Fruit fly (Drosophila melanogaster) whole organism, embryonic: Measurements from ENCODE around the gene CG14442.
A peak's percentile ranks its signal among the peaks of the same experiment; 100 is the strongest.

ENCODE experiments used
- Atf3 ChIP-seq: fragments of 200-800 bp; sonication (Bioruptor generic); optimal IDR thresholded peaks from 3 replicates; lab custom pipeline; 2016; ENCODE audit warnings: missing biosample characterization, missing genetic modification characterization
- Awh ChIP-seq: fragments of 200-800 bp; sonication (Bioruptor generic); IDR thresholded peaks from 2 replicates; pipeline ENCODE4, ENCODE4 v1.3.6; 2022; ENCODE audit warnings: missing biosample characterization, missing genetic modification characterization
- B-H1 ChIP-seq: fragments of 200-800 bp; sonication (Bioruptor generic); IDR thresholded peaks from 3 replicates; pipeline ENCODE4 v1.3.6; 2022; ENCODE audit warnings: missing biosample characterization, missing genetic modification characterization
- B-H2 ChIP-seq: fragments of 200-800 bp; sonication (Bioruptor generic); optimal IDR thresholded peaks from 2 replicates; lab custom pipeline; 2018; ENCODE audit warnings: missing biosample characterization, mild to moderate bottlenecking, missing genetic modification characterization
- CG11247 ChIP-seq: fragments of 200-800 bp; sonication (Bioruptor generic); IDR thresholded peaks from 2 replicates; pipeline ENCODE4 v1.3.6; 2022; ENCODE audit warnings: missing biosample characterization, missing genetic modification characterization
- CG13287 ChIP-seq: fragments of 200-800 bp; sonication (Bioruptor generic); IDR thresholded peaks from 2 replicates; pipeline ENCODE4 v1.3.6; 2022; ENCODE audit warnings: missing biosample characterization, missing genetic modification characterization; ENCODE audit not compliant: partially characterized antibody
- CG13894 ChIP-seq: fragments of 200-800 bp; sonication (Bioruptor generic); optimal IDR thresholded peaks from 3 replicates; lab custom pipeline; 2018; ENCODE audit warnings: missing biosample characterization, mild to moderate bottlenecking, missing genetic modification characterization, moderate library complexity
- CG17328 ChIP-seq: fragments of 200-800 bp; sonication (Bioruptor generic); IDR thresholded peaks from 2 replicates; pipeline ENCODE4 v1.3.6; 2022; ENCODE audit warnings: missing biosample characterization, missing genetic modification characterization
- CG17829 ChIP-seq: fragments of 200-800 bp; optimal IDR thresholded peaks from 2 replicates; lab custom pipeline; 2019; ENCODE audit warnings: missing biosample characterization, mild to moderate bottlenecking, missing genetic modification characterization, moderate library complexity
- CG2116 ChIP-seq: fragments of 200-800 bp; sonication (Bioruptor generic); optimal IDR thresholded peaks from 3 replicates; lab custom pipeline; 2018; ENCODE audit warnings: missing biosample characterization, mild to moderate bottlenecking, missing genetic modification characterization
- CG2199 ChIP-seq: fragments of 200-800 bp; sonication (Bioruptor generic); IDR thresholded peaks from 3 replicates; pipeline ENCODE4 v1.3.6; 2022; ENCODE audit warnings: missing biosample characterization, missing genetic modification characterization
- CG32532 ChIP-seq: fragments of 200-800 bp; sonication (Bioruptor generic); IDR thresholded peaks from 2 replicates; pipeline ENCODE4 v1.3.6; 2022; ENCODE audit warnings: missing biosample characterization, missing genetic modification characterization
- CG3407 ChIP-seq: fragments of 200-800 bp; sonication (Bioruptor generic); optimal IDR thresholded peaks from 2 replicates; lab custom pipeline; 2018; ENCODE audit warnings: missing biosample characterization, mild to moderate bottlenecking, missing genetic modification characterization
- CG34422 ChIP-seq: fragments of 200-800 bp; sonication (Bioruptor generic); IDR thresholded peaks from 3 replicates; pipeline ENCODE4 v1.3.6; 2022; ENCODE audit warnings: missing biosample characterization, missing genetic modification characterization
- CG43689 ChIP-seq: fragments of 200-800 bp; sonication (Bioruptor generic); IDR thresholded peaks from 2 replicates; pipeline ENCODE4 v1.3.6; 2022; ENCODE audit warnings: missing biosample characterization, missing genetic modification characterization
- CG4854 ChIP-seq: fragments of 200-800 bp; sonication (Bioruptor generic); optimal IDR thresholded peaks from 2 replicates; lab custom pipeline; 2016; ENCODE audit warnings: missing biosample characterization, missing genetic modification characterization, inconsistent platforms
- CG6689 ChIP-seq: fragments of 200-800 bp; sonication (Bioruptor generic); IDR thresholded peaks from 2 replicates; pipeline ENCODE4 v1.3.6; 2022; ENCODE audit warnings: missing biosample characterization, missing genetic modification characterization
- CHES-1-like ChIP-seq: fragments of 200-800 bp; sonication (Bioruptor generic); optimal IDR thresholded peaks from 2 replicates; lab custom pipeline; 2016; ENCODE audit warnings: missing biosample characterization, missing genetic modification characterization
- Dek ChIP-seq: fragments of 200-800 bp; sonication (Bioruptor generic); optimal IDR thresholded peaks from 3 replicates; lab custom pipeline; 2019; ENCODE audit warnings: missing biosample characterization, mild to moderate bottlenecking, missing genetic modification characterization, moderate library complexity
- Doc2 ChIP-seq: fragments of 200-800 bp; sonication (Bioruptor generic); IDR thresholded peaks from 2 replicates; pipeline ENCODE4 v1.3.6; 2022; ENCODE audit warnings: missing biosample characterization, missing genetic modification characterization
- Doc3 ChIP-seq: fragments of 200-800 bp; sonication (Bioruptor generic); IDR thresholded peaks from 3 replicates; pipeline ENCODE4 v1.3.6; 2022; ENCODE audit warnings: missing biosample characterization, missing genetic modification characterization; ENCODE audit not compliant: partially characterized antibody
- Fer3 ChIP-seq: fragments of 200-800 bp; sonication (Bioruptor generic); optimal IDR thresholded peaks from 2 replicates; lab custom pipeline; 2018; ENCODE audit warnings: missing biosample characterization, mild to moderate bottlenecking, missing genetic modification characterization, moderate library complexity
- Gug ChIP-seq: fragments of 200-800 bp; sonication (Bioruptor generic); IDR thresholded peaks from 4 replicates; pipeline ENCODE4 v1.3.6; 2022; ENCODE audit warnings: missing biosample characterization, missing genetic modification characterization
- Hr39 ChIP-seq: fragments of >200 bp; optimal IDR thresholded peaks from 2 replicates; lab custom pipeline; 2017
- Nf-YA ChIP-seq: fragments of 200-800 bp; sonication (Bioruptor generic); IDR thresholded peaks from 2 replicates; pipeline ENCODE4 v1.3.6; 2022; ENCODE audit warnings: missing biosample characterization, missing genetic modification characterization
- Oaz ChIP-seq: fragments of 200-800 bp; sonication (Bioruptor generic); IDR thresholded peaks from 2 replicates; pipeline ENCODE4 v1.3.6; 2022; ENCODE audit warnings: missing biosample characterization, missing genetic modification characterization
- Oli ChIP-seq: fragments of 200-800 bp; sonication (Bioruptor generic); optimal IDR thresholded peaks from 2 replicates; lab custom pipeline; 2018; ENCODE audit warnings: missing biosample characterization, mild to moderate bottlenecking, missing genetic modification characterization, moderate library complexity
- Pdp1 ChIP-seq, 2 experiments: fragments of 200-800 bp; sonication (Bioruptor generic); optimal IDR thresholded peaks; 3 replicates each; lab custom pipeline; 2016; ENCODE audit warnings: missing biosample characterization in 2 of 2, missing genetic modification characterization in 2 of 2, mild to moderate bottlenecking in 1 of 2, moderate library complexity in 1 of 2
- Ptx1 ChIP-seq: fragments of 200-800 bp; sonication (Bioruptor generic); IDR thresholded peaks from 2 replicates; pipeline ENCODE4 v1.3.6; 2022; ENCODE audit warnings: missing biosample characterization, missing genetic modification characterization
- Rfx ChIP-seq: fragments of 200-800 bp; sonication (Bioruptor generic); IDR thresholded peaks from 2 replicates; pipeline ENCODE4 v1.3.6; 2022; ENCODE audit warnings: missing biosample characterization, missing genetic modification characterization
- Sry-δ ChIP-seq: fragments of 200-800 bp; sonication (Bioruptor generic); optimal IDR thresholded peaks from 2 replicates; lab custom pipeline; 2016; ENCODE audit warnings: missing biosample characterization, missing genetic modification characterization
- Taf1 ChIP-seq: fragments of 200-800 bp; sonication (Bioruptor generic); IDR thresholded peaks from 2 replicates; pipeline ENCODE4 v1.3.6; 2022; ENCODE audit warnings: missing biosample characterization, missing genetic modification characterization
- Xrp1 ChIP-seq: fragments of 200-800 bp; sonication (Bioruptor generic); IDR thresholded peaks from 2 replicates; pipeline ENCODE4 v1.3.6; 2022; ENCODE audit warnings: missing biosample characterization, missing genetic modification characterization
- ato ChIP-seq: fragments of 200-800 bp; sonication (Bioruptor generic); IDR thresholded peaks from 2 replicates; pipeline ENCODE4 v1.3.6; 2022; ENCODE audit warnings: missing biosample characterization, missing genetic modification characterization; ENCODE audit not compliant: partially characterized antibody
- cg ChIP-seq: fragments of 200-800 bp; sonication (Bioruptor generic); optimal IDR thresholded peaks from 3 replicates; lab custom pipeline; 2019; ENCODE audit warnings: missing biosample characterization, mild to moderate bottlenecking, missing genetic modification characterization, moderate library complexity
- chm ChIP-seq: fragments of 200-800 bp; sonication (Bioruptor generic); IDR thresholded peaks from 2 replicates; pipeline ENCODE4 v1.3.6; 2022; ENCODE audit warnings: missing biosample characterization, missing genetic modification characterization
- cwo ChIP-seq: fragments of 200-800 bp; sonication (Bioruptor generic); optimal IDR thresholded peaks from 3 replicates; lab custom pipeline; 2017; ENCODE audit warnings: missing biosample characterization, missing genetic modification characterization, mild to moderate bottlenecking, moderate library complexity, missing genetic modification reagents
- ftz-f1 ChIP-seq: fragments of 200-800 bp; sonication (Bioruptor generic); optimal IDR thresholded peaks from 2 replicates; lab custom pipeline; 2016; ENCODE audit warnings: missing biosample characterization, missing genetic modification characterization
- gcm2 ChIP-seq: fragments of 200-800 bp; sonication (Bioruptor generic); optimal IDR thresholded peaks from 2 replicates; lab custom pipeline; 2016; ENCODE audit warnings: missing biosample characterization, missing genetic modification characterization
- gem ChIP-seq: fragments of 200-800 bp; sonication (Bioruptor generic); optimal IDR thresholded peaks from 2 replicates; lab custom pipeline; 2019; ENCODE audit warnings: missing biosample characterization, mild to moderate bottlenecking, missing genetic modification characterization, moderate library complexity
- ham ChIP-seq: fragments of 200-800 bp; sonication (Bioruptor generic); IDR thresholded peaks from 2 replicates; pipeline ENCODE4 v1.3.6; 2022; ENCODE audit warnings: missing biosample characterization, missing genetic modification characterization
- lbe ChIP-seq: fragments of 200-800 bp; sonication (Bioruptor generic); optimal IDR thresholded peaks from 2 replicates; lab custom pipeline; 2016; ENCODE audit warnings: missing biosample characterization, mild to moderate bottlenecking, missing genetic modification characterization
- mirr ChIP-seq: fragments of 200-800 bp; sonication (Bioruptor generic); optimal IDR thresholded peaks from 3 replicates; lab custom pipeline; 2018; ENCODE audit warnings: missing biosample characterization, mild to moderate bottlenecking, missing genetic modification characterization
- onecut ChIP-seq: fragments of 200-800 bp; sonication (Bioruptor generic); IDR thresholded peaks from 2 replicates; pipeline ENCODE4 v1.3.6; 2022; ENCODE audit warnings: missing biosample characterization, missing genetic modification characterization
- pzg ChIP-seq: fragments of 200-800 bp; sonication (Bioruptor generic); optimal IDR thresholded peaks from 3 replicates; lab custom pipeline; 2018; ENCODE audit warnings: missing biosample characterization, mild to moderate bottlenecking, missing genetic modification characterization, moderate library complexity
- ro ChIP-seq: fragments of 200-800 bp; sonication (Bioruptor generic); IDR thresholded peaks from 2 replicates; pipeline ENCODE4 v1.3.6; 2022; ENCODE audit warnings: missing biosample characterization, missing genetic modification characterization
- sima ChIP-seq: fragments of 200-800 bp; sonication (Bioruptor generic); optimal IDR thresholded peaks from 2 replicates; lab custom pipeline; 2016; ENCODE audit warnings: missing biosample characterization, missing genetic modification characterization
- slbo ChIP-seq: fragments of 200-800 bp; sonication (Bioruptor generic); IDR thresholded peaks from 2 replicates; pipeline ENCODE4 v1.3.6; 2022; ENCODE audit warnings: missing biosample characterization, missing genetic modification characterization
- zen ChIP-seq: fragments of 200-800 bp; sonication (Bioruptor generic); optimal IDR thresholded peaks from 3 replicates; lab custom pipeline; 2018; ENCODE audit warnings: missing biosample characterization, mild to moderate bottlenecking, missing genetic modification characterization, moderate library complexity
- zen2 ChIP-seq: fragments of 200-800 bp; sonication (Bioruptor generic); IDR thresholded peaks from 3 replicates; pipeline ENCODE4 v1.3.6; 2022; ENCODE audit warnings: missing biosample characterization, missing genetic modification characterization; ENCODE audit not compliant: partially characterized antibody

CG14442 gene

dm6 chrX:6662876-6663551 is 31.8 kb downstream of the CG14442 start (continued):
- no peak for TF ChIP-seq chm
- peak; percentile 16 for TF ChIP-seq Fer3 (tag; lab: Kevin White, UChicago)
- peak; percentile 53; the same call in 1 of the 2 replicates for TF ChIP-seq CG6689
- TF ChIP-seq CG3407, result no peak
- TF ChIP-seq B-H2, result no peak
- TF ChIP-seq B-H1 (GFP tag; lab: Robert Waterston, UW), result no peak
- TF ChIP-seq CG17829 (tag; lab: Kevin White, UChicago), result peak; percentile 25
- TF ChIP-seq Oli (tag; lab: Kevin White, UChicago), result peak; percentile 36
- peak; percentile 72 for TF ChIP-seq CG32532 (GFP tag; lab: Robert Waterston, UW)
- TF ChIP-seq cg, result no peak
- TF ChIP-seq CG34422 (GFP tag; lab: Robert Waterston, UW), result 0 out of 3 replicates have a peak, but pooled peaks have one; percentile 52
- no peak for TF ChIP-seq CG4854
- peak; percentile 58 for TF ChIP-seq gem
- no peak for TF ChIP-seq CG13894 (tag; lab: Kevin White, UChicago)
- TF ChIP-seq Gug, result peak; percentile 47; the same call in 1 of the 4 replicates
- no peak for TF ChIP-seq ftz-f1
- no peak for TF ChIP-seq ato (GFP tag; lab: Robert Waterston, UW)
- TF ChIP-seq Xrp1 (GFP tag; lab: Robert Waterston, UW), result peak; percentile 46; the same call in 1 of the 2 replicates
- TF ChIP-seq Dek, result peak; percentile 19
- no peak for TF ChIP-seq gcm2 (GFP tag; lab: Kevin White, UChicago)
- no peak for TF ChIP-seq ro (GFP tag; lab: Robert Waterston, UW)
- peak; percentile 21 for TF ChIP-seq onecut (GFP tag; lab: Robert Waterston, UW)
- TF ChIP-seq CHES-1-like (GFP tag; lab: Kevin White, UChicago), result peak; percentile 42
- no peak for TF ChIP-seq zen2
- no peak for TF ChIP-seq Hr39 (lab: Kevin White, UChicago)
- TF ChIP-seq zen (tag; lab: Kevin White, UChicago), result no peak
- no peak for TF ChIP-seq Taf1 (GFP tag; lab: Robert Waterston, UW)
- TF ChIP-seq lbe (GFP tag; lab: Kevin White, UChicago), result no peak
- TF ChIP-seq Rfx (GFP tag; lab: Robert Waterston, UW), result peak; percentile 76; the same call in 1 of the 2 replicates
- no peak for TF ChIP-seq Awh (GFP tag; lab: Robert Waterston, UW)
- TF ChIP-seq ham (GFP tag; lab: Robert Waterston, UW), result no peak
- TF ChIP-seq Nf-YA (GFP tag; lab: Robert Waterston, UW), result no peak
- 0 out of 3 replicates have a peak, but pooled peaks have one; percentile 19 for TF ChIP-seq CG2199 (GFP tag; lab: Robert Waterston, UW)
- TF ChIP-seq CG43689 (GFP tag; lab: Robert Waterston, UW), result no peak
- TF ChIP-seq pzg (GFP tag; lab: Kevin White, UChicago), result no peak
- TF ChIP-seq slbo, result peak; percentile 65
- TF ChIP-seq Doc3 (GFP tag; lab: Robert Waterston, UW), result no peak
- TF ChIP-seq sima (GFP tag; lab: Kevin White, UChicago), result no peak
- peak; percentile 35; the same call in 1 of the 2 replicates for TF ChIP-seq CG17328 (GFP tag; lab: Robert Waterston, UW)
- TF ChIP-seq Pdp1 (GFP tag; optimal IDR thresholded peaks at IDR 0.05; lab: Kevin White, UChicago), result peak; percentile 15 to 24
- no peak for TF ChIP-seq CG11247
- 0 out of 2 replicates have a peak, but pooled peaks have one; percentile 32 for TF ChIP-seq Oaz (GFP tag; lab: Robert Waterston, UW)
- TF ChIP-seq mirr (GFP tag; lab: Kevin White, UChicago), result no peak
- TF ChIP-seq CG2116, result no peak
- no peak for TF ChIP-seq Doc2 (GFP tag; lab: Robert Waterston, UW)
- TF ChIP-seq Ptx1 (GFP tag; lab: Robert Waterston, UW), result peak; percentile 63; the same call in 1 of the 2 replicates
- peak; percentile 9 for TF ChIP-seq Atf3 (GFP tag; lab: Kevin White, UChicago)
- TF ChIP-seq cwo (GFP tag; lab: Kevin White, UChicago), result peak; percentile 4
- no peak for TF ChIP-seq CG13287 (GFP tag; lab: Robert Waterston, UW)
- no peak for TF ChIP-seq Sry-δ (GFP tag; lab: Kevin White, UChicago)
